Worm (Caenorhabditis elegans) whole organism, mixed stage, embryonic: ENCODE results near the gene scl-1.
A peak's percentile ranks its signal among the peaks of the same experiment; 100 is the strongest.

ENCODE experiments used
- M03D4.4 ChIP-seq: sonication (generic microtip); optimal IDR thresholded peaks from 2 replicates; lab custom pipeline; 2017; ENCODE audit warnings: mild to moderate bottlenecking, missing genetic modification characterization, missing compliant biosample characterization
- bed-3 ChIP-seq: fragments of 200-800 bp; sonication (Bioruptor generic); optimal IDR thresholded peaks from 3 replicates; lab custom pipeline; 2018; ENCODE audit warnings: mild to moderate bottlenecking, missing genetic modification characterization, moderate library complexity, missing compliant biosample characterization
- blmp-1 ChIP-seq: fragments of 150-350 bp; optimal IDR thresholded peaks from 2 replicates; lab custom pipeline; 2014; ENCODE audit warnings: missing biosample characterization, missing genetic modification characterization
- ceh-39 ChIP-seq: fragments of 150-350 bp; optimal IDR thresholded peaks from 2 replicates; lab custom pipeline; 2014; ENCODE audit warnings: missing biosample characterization, missing genetic modification characterization
- ceh-43 ChIP-seq: fragments of 200-800 bp; sonication (Bioruptor generic); optimal IDR thresholded peaks from 2 replicates; lab custom pipeline; 2018; ENCODE audit warnings: mild to moderate bottlenecking, missing genetic modification characterization, moderate library complexity, missing compliant biosample characterization
- ceh-83 ChIP-seq: fragments of 200-800 bp; sonication (Bioruptor generic); optimal IDR thresholded peaks from 2 replicates; lab custom pipeline; 2018; ENCODE audit warnings: mild to moderate bottlenecking, missing genetic modification characterization, missing compliant biosample characterization
- ces-1 ChIP-seq: fragments of 150-350 bp; optimal IDR thresholded peaks from 2 replicates; lab custom pipeline; 2014; ENCODE audit warnings: missing biosample characterization, missing genetic modification reagents, missing genetic modification characterization
- cnd-1 ChIP-seq: fragments of 200-800 bp; sonication (Bioruptor generic); optimal IDR thresholded peaks from 2 replicates; lab custom pipeline; 2018; ENCODE audit warnings: mild to moderate bottlenecking, missing genetic modification characterization, missing compliant biosample characterization
- drap-1 ChIP-seq: fragments of 200-800 bp; sonication (Bioruptor generic); optimal IDR thresholded peaks from 3 replicates; lab custom pipeline; 2018; ENCODE audit warnings: mild to moderate bottlenecking, missing genetic modification characterization, missing compliant biosample characterization
- elt-1 ChIP-seq: sonication (generic microtip); optimal IDR thresholded peaks from 2 replicates; lab custom pipeline; 2017; ENCODE audit warnings: missing genetic modification characterization, mild to moderate bottlenecking, missing compliant biosample characterization, antibody characterized with exemption, moderate library complexity, borderline replicate concordance; ENCODE audit not compliant: insufficient read depth
- elt-3 ChIP-seq: fragments of 150-350 bp; optimal IDR thresholded peaks from 2 replicates; lab custom pipeline; 2014; ENCODE audit warnings: missing biosample characterization, missing genetic modification characterization
- flh-1 ChIP-seq: fragments of 200-800 bp; sonication (Bioruptor generic); optimal IDR thresholded peaks from 2 replicates; lab custom pipeline; 2018; ENCODE audit warnings: mild to moderate bottlenecking, missing genetic modification characterization, moderate library complexity, missing compliant biosample characterization
- ham-2 ChIP-seq: fragments of 200-800 bp; sonication (Bioruptor generic); optimal IDR thresholded peaks from 2 replicates; lab custom pipeline; 2018; ENCODE audit warnings: mild to moderate bottlenecking, missing genetic modification characterization, missing compliant biosample characterization
- hlh-1 ChIP-seq: fragments of 150-350 bp; optimal IDR thresholded peaks from 2 replicates; lab custom pipeline; 2014; ENCODE audit warnings: missing biosample characterization, missing genetic modification reagents, missing genetic modification characterization
- lin-13 ChIP-seq: fragments of 150-350 bp; optimal IDR thresholded peaks from 2 replicates; lab custom pipeline; 2014; ENCODE audit warnings: missing biosample characterization, missing genetic modification characterization
- lin-32 ChIP-seq: fragments of 200-800 bp; sonication (Bioruptor generic); optimal IDR thresholded peaks from 2 replicates; lab custom pipeline; 2018; ENCODE audit warnings: mild to moderate bottlenecking, missing genetic modification characterization, missing compliant biosample characterization
- lsy-2 ChIP-seq: fragments of 150-350 bp; optimal IDR thresholded peaks from 2 replicates; lab custom pipeline; 2014; ENCODE audit warnings: missing biosample characterization, missing genetic modification characterization
- mab-5 ChIP-seq: fragments of 150-350 bp; optimal IDR thresholded peaks from 2 replicates; lab custom pipeline; 2014; ENCODE audit warnings: missing biosample characterization, missing genetic modification characterization
- mls-2 ChIP-seq: sonication (generic microtip); optimal IDR thresholded peaks from 2 replicates; lab custom pipeline; 2016; ENCODE audit warnings: mild to moderate bottlenecking, missing genetic modification characterization, moderate library complexity, missing compliant biosample characterization
- nhr-12 ChIP-seq: fragments of 150-350 bp; optimal IDR thresholded peaks from 2 replicates; lab custom pipeline; 2014; ENCODE audit warnings: missing biosample characterization, missing genetic modification characterization
- nhr-2 ChIP-seq: fragments of 150-350 bp; optimal IDR thresholded peaks from 2 replicates; lab custom pipeline; 2014; ENCODE audit warnings: missing biosample characterization, missing genetic modification characterization
- nhr-237 ChIP-seq: fragments of 150-350 bp; optimal IDR thresholded peaks from 2 replicates; lab custom pipeline; 2014; ENCODE audit warnings: missing biosample characterization, missing genetic modification characterization
- snpc-4 ChIP-seq: fragments of 150-350 bp; optimal IDR thresholded peaks from 2 replicates; lab custom pipeline; 2014; ENCODE audit warnings: missing biosample characterization, missing genetic modification characterization
- sptf-1 ChIP-seq: sonication (generic microtip); optimal IDR thresholded peaks from 2 replicates; lab custom pipeline; 2017; ENCODE audit warnings: mild to moderate bottlenecking, missing genetic modification characterization, moderate library complexity, missing compliant biosample characterization
- tbx-8 ChIP-seq: fragments of 200-800 bp; sonication (Bioruptor generic); optimal IDR thresholded peaks from 2 replicates; lab custom pipeline; 2018; ENCODE audit warnings: mild to moderate bottlenecking, missing genetic modification characterization, moderate library complexity, missing compliant biosample characterization
- unc-120 ChIP-seq: sonication (generic microtip); optimal IDR thresholded peaks from 2 replicates; lab custom pipeline; 2017; ENCODE audit warnings: missing genetic modification characterization, missing compliant biosample characterization; ENCODE audit not compliant: poor library complexity, severe bottlenecking
- unc-39 ChIP-seq: fragments of 150-350 bp; optimal IDR thresholded peaks from 2 replicates; lab custom pipeline; 2014; ENCODE audit warnings: missing biosample characterization, missing genetic modification characterization
- unc-62 ChIP-seq: fragments of 150-350 bp; optimal IDR thresholded peaks from 2 replicates; lab custom pipeline; 2014; ENCODE audit warnings: missing biosample characterization, missing genetic modification reagents, missing genetic modification characterization
- zip-8 ChIP-seq: fragments of 150-350 bp; optimal IDR thresholded peaks from 2 replicates; lab custom pipeline; 2014; ENCODE audit warnings: missing biosample characterization, missing genetic modification characterization
- ztf-11 ChIP-seq: fragments of 150-350 bp; optimal IDR thresholded peaks from 2 replicates; lab custom pipeline; 2014; ENCODE audit warnings: missing biosample characterization, missing genetic modification characterization

Gene scl-1

DNA sequence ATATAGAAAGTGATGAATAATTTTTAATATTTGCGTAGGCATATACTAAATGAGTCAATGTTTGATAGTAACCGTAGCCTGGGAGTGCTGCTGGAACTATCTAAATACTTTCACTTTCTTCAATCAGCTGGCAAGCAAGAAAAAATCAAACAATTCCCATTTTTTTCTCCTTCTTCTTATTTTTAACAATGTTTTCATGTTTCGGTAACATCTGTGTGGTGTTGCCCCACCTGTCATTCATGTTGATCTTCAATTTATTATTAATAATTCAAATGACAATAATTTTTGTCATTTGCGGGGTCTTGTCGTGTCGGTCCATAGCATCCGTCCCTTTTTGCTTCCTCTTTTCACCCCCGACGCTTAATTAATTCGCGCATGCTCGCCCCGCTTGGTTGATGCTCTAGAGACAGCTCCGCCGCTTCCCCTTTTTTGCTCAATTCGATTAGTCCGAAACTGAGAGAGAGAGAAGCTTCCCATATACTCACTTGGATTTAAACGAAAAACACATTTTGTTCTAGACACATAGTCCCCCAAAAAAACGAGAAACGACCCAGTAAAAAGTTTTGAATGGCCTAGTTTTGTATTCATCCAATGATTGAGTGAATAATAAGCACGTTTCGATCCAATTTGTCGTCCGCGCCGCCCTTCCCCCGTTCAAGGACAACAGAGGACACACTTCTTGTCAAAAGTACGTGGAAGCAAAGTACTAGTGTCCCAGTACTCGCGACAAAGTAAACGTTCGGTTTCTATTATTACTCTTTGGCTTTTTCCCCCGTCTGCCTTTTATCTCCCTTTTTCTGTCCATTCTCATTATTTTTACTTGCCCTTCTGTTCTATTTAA lies 28.1 kb upstream of the scl-1 start (continued):
- no peak for TF ChIP-seq flh-1 (GFP tag; lab: Kevin White, UChicago)

DNA sequence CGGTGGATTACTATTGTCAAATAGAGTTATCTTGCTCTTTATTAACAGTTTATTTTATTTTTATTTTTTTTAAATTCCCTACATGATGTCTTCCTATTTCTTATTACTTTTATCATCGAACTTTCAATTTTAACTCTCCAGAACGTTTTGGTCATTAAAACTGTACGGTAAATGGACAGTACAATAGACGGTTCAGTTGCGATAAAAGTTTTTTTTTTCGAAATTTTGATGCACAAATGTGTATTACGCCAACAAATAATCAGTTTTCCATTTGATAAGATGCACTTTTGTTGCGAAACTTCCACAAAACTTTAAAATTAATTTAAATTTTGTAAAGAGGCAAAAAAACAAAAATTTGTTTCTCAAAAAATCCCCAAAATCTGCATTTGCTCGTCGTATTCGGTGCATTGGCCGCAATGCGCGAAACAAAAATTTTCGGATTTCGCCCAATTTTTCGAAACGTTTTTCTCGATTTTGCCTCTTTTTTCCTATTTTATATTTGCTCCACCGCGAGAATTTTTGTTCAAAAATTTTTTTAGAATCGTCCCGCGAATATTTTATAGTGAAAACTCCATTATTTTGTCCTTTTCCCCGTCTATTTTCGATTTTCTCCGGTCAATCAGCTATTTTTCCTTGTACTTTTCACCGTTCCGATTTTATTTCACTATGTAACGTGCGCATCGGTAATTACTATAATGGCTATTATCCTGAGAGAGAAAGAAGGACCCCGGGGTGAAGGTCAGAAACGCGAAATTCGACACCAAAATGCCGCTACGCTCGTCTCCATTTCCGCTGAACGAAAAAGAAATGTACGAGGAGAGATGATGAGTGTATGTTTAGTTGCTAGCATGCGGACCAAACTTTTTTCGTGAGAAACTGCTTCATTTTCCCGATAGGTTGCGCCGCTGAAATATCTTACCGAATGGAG lies 27.1 kb upstream of the scl-1 start:
- TF ChIP-seq unc-62 (GFP tag; lab: Kevin White, UChicago) (no peak), unc-39 (tag; lab: Kevin White, UChicago) (peak; percentile 93), ham-2 (GFP tag; lab: Kevin White, UChicago) (peak; percentile 2)

DNA sequence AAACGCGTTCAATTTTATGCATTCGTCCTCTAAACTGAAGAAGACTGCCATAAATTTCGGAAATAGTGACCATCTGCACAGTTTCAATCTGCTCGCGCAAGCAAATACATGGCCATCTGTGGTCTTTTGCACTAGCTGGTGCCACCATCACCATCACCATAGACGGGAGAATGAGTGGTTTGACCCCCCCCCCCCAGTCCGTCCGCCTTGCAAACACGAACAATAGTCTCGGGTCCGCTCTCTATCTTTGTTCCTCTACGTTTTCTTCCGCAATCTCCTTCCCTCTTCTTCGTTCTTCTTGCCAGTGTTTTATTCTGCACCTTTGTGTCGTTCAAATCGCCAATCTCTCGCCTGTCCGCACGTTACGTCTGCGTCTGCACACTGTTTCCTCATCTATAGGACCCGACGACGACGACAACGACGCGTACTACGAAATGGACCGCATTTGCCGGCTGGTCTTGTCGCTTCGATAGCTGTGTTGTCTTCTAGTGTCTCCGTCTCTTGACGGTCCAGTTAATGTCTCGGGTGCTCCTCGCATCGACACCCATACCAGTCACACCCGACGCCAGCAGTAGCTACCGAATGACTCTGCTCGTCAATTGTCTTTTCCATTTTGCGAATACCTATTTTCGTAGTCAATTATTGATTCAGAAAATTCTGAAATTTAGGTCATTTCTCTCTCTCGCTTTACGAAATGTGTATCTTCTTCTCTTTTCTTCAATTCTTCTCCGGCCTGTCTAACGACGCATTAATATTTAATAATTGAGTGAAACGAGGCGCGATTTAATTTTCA lies 26.3 kb upstream of the scl-1 start:
- TF ChIP-seq ztf-11 (tag; lab: Kevin White, UChicago) (no peak), unc-62 (GFP tag; lab: Kevin White, UChicago) (peak; percentile 50), zip-8 (tag; lab: Kevin White, UChicago) (no peak), snpc-4 (tag; lab: Kevin White, UChicago) (no peak), elt-1 (tag; lab: Kevin White, UChicago) (no peak), cnd-1 (peak; percentile 93), lsy-2 (tag; lab: Kevin White, UChicago) (no peak), bed-3 (GFP tag; lab: Kevin White, UChicago) (no peak), mls-2 (tag; lab: Kevin White, UChicago) (peak; percentile 46), nhr-237 (tag; lab: Kevin White, UChicago) (no peak), ceh-83 (GFP tag; lab: Kevin White, UChicago) (peak; percentile 60), unc-39 (tag; lab: Kevin White, UChicago) (no peak), drap-1 (peak; percentile 40), M03D4.4 (peak; percentile 9), blmp-1 (tag; lab: Kevin White, UChicago) (no peak), ces-1 (peak; percentile 46), mab-5 (tag; lab: Kevin White, UChicago) (no peak), nhr-12 (peak; percentile 43), lin-13 (tag; lab: Kevin White, UChicago) (peak; percentile 22), tbx-8 (GFP tag; lab: Kevin White, UChicago) (no peak), nhr-2 (peak; percentile 20), ceh-39 (peak; percentile 1), lin-32 (GFP tag; lab: Kevin White, UChicago) (peak; percentile 73), ham-2 (GFP tag; lab: Kevin White, UChicago) (peak; percentile 60), sptf-1 (peak; percentile 45), elt-3 (no peak), hlh-1 (tag; lab: Kevin White, UChicago) (peak; percentile 18), unc-120 (tag; lab: Kevin White, UChicago) (peak; percentile 48), ceh-43 (no peak)
